Fruit fly (Drosophila melanogaster) whole organism, embryonic: ENCODE results near the gene CG7430.

Source experiments
- Atf6 ChIP-seq: fragments of 200-800 bp; sonication (Bioruptor generic); IDR thresholded peaks from 2 replicates; pipeline ENCODE4 v1.3.6; 2022; ENCODE audit warnings: missing biosample characterization, missing genetic modification characterization
- CG10209 ChIP-seq: fragments of 200-800 bp; sonication (Bioruptor generic); optimal IDR thresholded peaks from 3 replicates; lab custom pipeline; 2017; ENCODE audit warnings: missing biosample characterization, mild to moderate bottlenecking, missing genetic modification characterization, missing genetic modification reagents
- CG10267 ChIP-seq: fragments of 200-800 bp; sonication (Bioruptor generic); optimal IDR thresholded peaks from 2 replicates; lab custom pipeline; 2018; ENCODE audit warnings: missing biosample characterization, mild to moderate bottlenecking, missing genetic modification characterization, moderate library complexity
- CG10565 ChIP-seq: fragments of 200-800 bp; sonication (Bioruptor generic); optimal IDR thresholded peaks from 3 replicates; lab custom pipeline; 2016; ENCODE audit warnings: missing biosample characterization, mild to moderate bottlenecking, missing genetic modification characterization
- CG10654 ChIP-seq: fragments of 200-800 bp; sonication (Bioruptor generic); optimal IDR thresholded peaks from 2 replicates; lab custom pipeline; 2016; ENCODE audit warnings: missing biosample characterization, missing genetic modification characterization
- CG11560 ChIP-seq: fragments of 200-800 bp; sonication (Bioruptor generic); IDR thresholded peaks from 3 replicates; pipeline ENCODE4 v1.3.6; 2022; ENCODE audit warnings: missing biosample characterization, missing genetic modification characterization
- CG12219 ChIP-seq: fragments of 200-800 bp; sonication (Bioruptor generic); optimal IDR thresholded peaks from 3 replicates; lab custom pipeline; 2018; ENCODE audit warnings: missing biosample characterization, mild to moderate bottlenecking, missing genetic modification characterization
- CG14050 ChIP-seq: fragments of 200-800 bp; sonication (Bioruptor generic); IDR thresholded peaks from 3 replicates; pipeline ENCODE4 v1.3.6; 2022; ENCODE audit warnings: missing biosample characterization, missing genetic modification characterization
- CG15269 ChIP-seq: fragments of 200-800 bp; sonication (Bioruptor generic); optimal IDR thresholded peaks from 2 replicates; lab custom pipeline; 2018; ENCODE audit warnings: missing biosample characterization, mild to moderate bottlenecking, missing genetic modification characterization, moderate library complexity
- CG1602 ChIP-seq: fragments of 200-800 bp; sonication (Bioruptor generic); optimal IDR thresholded peaks from 3 replicates; lab custom pipeline; 2016; ENCODE audit warnings: missing biosample characterization, missing genetic modification characterization
- CG1603 ChIP-seq: fragments of 200-800 bp; sonication (Bioruptor generic); optimal IDR thresholded peaks from 2 replicates; lab custom pipeline; 2019; ENCODE audit warnings: missing biosample characterization, mild to moderate bottlenecking, missing genetic modification characterization, moderate library complexity
- CG16863 ChIP-seq: fragments of 200-800 bp; sonication (Bioruptor generic); optimal IDR thresholded peaks from 3 replicates; lab custom pipeline; 2016; ENCODE audit warnings: missing biosample characterization, missing genetic modification characterization
- CG17385 ChIP-seq: fragments of 200-800 bp; sonication (Bioruptor generic); optimal IDR thresholded peaks from 3 replicates; lab custom pipeline; 2018; ENCODE audit warnings: missing biosample characterization, mild to moderate bottlenecking, missing genetic modification characterization
- CG33557 ChIP-seq: fragments of 200-800 bp; sonication (Bioruptor generic); optimal IDR thresholded peaks from 2 replicates; lab custom pipeline; 2019; ENCODE audit warnings: missing biosample characterization, mild to moderate bottlenecking, missing genetic modification characterization, moderate library complexity
- CG3407 ChIP-seq: fragments of 200-800 bp; sonication (Bioruptor generic); optimal IDR thresholded peaks from 2 replicates; lab custom pipeline; 2018; ENCODE audit warnings: missing biosample characterization, mild to moderate bottlenecking, missing genetic modification characterization
- CG4424 ChIP-seq: fragments of 200-800 bp; sonication (Bioruptor generic); optimal IDR thresholded peaks from 3 replicates; lab custom pipeline; 2016; ENCODE audit warnings: missing biosample characterization, missing genetic modification characterization
- CG4707 ChIP-seq: fragments of 200-800 bp; sonication (Bioruptor generic); optimal IDR thresholded peaks from 2 replicates; lab custom pipeline; 2018; ENCODE audit warnings: missing biosample characterization, mild to moderate bottlenecking, missing genetic modification characterization, moderate library complexity
- CG8388 ChIP-seq: fragments of 200-800 bp; sonication (Bioruptor generic); optimal IDR thresholded peaks from 2 replicates; lab custom pipeline; 2019; ENCODE audit warnings: missing biosample characterization, mild to moderate bottlenecking, missing genetic modification characterization, moderate library complexity
- CG9437 ChIP-seq: fragments of 200-800 bp; sonication (Bioruptor generic); optimal IDR thresholded peaks from 2 replicates; lab custom pipeline; 2018; ENCODE audit warnings: missing biosample characterization, mild to moderate bottlenecking, missing genetic modification characterization
- CTCF ChIP-seq: fragments of 200-800 bp; sonication (Bioruptor generic); optimal IDR thresholded peaks from 2 replicates; lab custom pipeline; 2017; ENCODE audit warnings: missing biosample characterization, mild to moderate bottlenecking, missing genetic modification characterization, moderate library complexity
- Camta ChIP-seq: fragments of 200-800 bp; sonication (Bioruptor generic); optimal IDR thresholded peaks from 2 replicates; lab custom pipeline; 2016; ENCODE audit warnings: missing biosample characterization, missing genetic modification characterization
- Fer3 ChIP-seq: fragments of 200-800 bp; sonication (Bioruptor generic); optimal IDR thresholded peaks from 2 replicates; lab custom pipeline; 2018; ENCODE audit warnings: missing biosample characterization, mild to moderate bottlenecking, missing genetic modification characterization, moderate library complexity
- H2.0 ChIP-seq: fragments of 200-800 bp; sonication (Bioruptor generic); IDR thresholded peaks from 2 replicates; pipeline ENCODE4 v1.3.6; 2022; ENCODE audit warnings: missing biosample characterization, missing genetic modification characterization
- HLH3B ChIP-seq: fragments of 200-800 bp; sonication (Bioruptor generic); IDR thresholded peaks from 2 replicates; pipeline ENCODE4 v1.3.6; 2022; ENCODE audit warnings: missing biosample characterization, missing genetic modification characterization
- Hr78 ChIP-seq, 2 experiments: fragments of 200-800 bp in 1 of 2; fragments of >200 bp in 1 of 2; sonication (Bioruptor generic) in 1 of 2; optimal IDR thresholded peaks; 2 replicates each; lab custom pipeline; 2017 to 2019; ENCODE audit warnings: missing biosample characterization in 2 of 2, missing genetic modification characterization in 2 of 2, mild to moderate bottlenecking in 1 of 2, moderate library complexity in 1 of 2
- Jarid2 ChIP-seq: fragments of 200-800 bp; sonication (Bioruptor generic); optimal IDR thresholded peaks from 3 replicates; lab custom pipeline; 2017; ENCODE audit warnings: mild to moderate bottlenecking, missing biosample characterization, missing genetic modification reagents, missing genetic modification characterization
- Lim3 ChIP-seq: fragments of 200-800 bp; sonication (Bioruptor generic); IDR thresholded peaks from 2 replicates; pipeline ENCODE4 v1.3.6; 2022; ENCODE audit warnings: missing biosample characterization, missing genetic modification characterization
- Max ChIP-seq: fragments of 200-800 bp; sonication (Bioruptor generic); optimal IDR thresholded peaks from 2 replicates; lab custom pipeline; 2016; ENCODE audit warnings: missing biosample characterization, mild to moderate bottlenecking, missing genetic modification characterization
- Nf-YC ChIP-seq: fragments of 200-800 bp; optimal IDR thresholded peaks from 3 replicates; lab custom pipeline; 2019; ENCODE audit warnings: missing biosample characterization, mild to moderate bottlenecking, missing genetic modification characterization, moderate library complexity
- ac ChIP-seq: fragments of 200-800 bp; sonication (Bioruptor generic); optimal IDR thresholded peaks from 3 replicates; lab custom pipeline; 2017; ENCODE audit warnings: missing biosample characterization, mild to moderate bottlenecking, missing genetic modification characterization
- amos ChIP-seq: fragments of 200-800 bp; sonication (Bioruptor generic); IDR thresholded peaks from 2 replicates; pipeline ENCODE4 v1.3.6; 2022; ENCODE audit warnings: missing biosample characterization, missing genetic modification characterization; ENCODE audit not compliant: partially characterized antibody
- gcm ChIP-seq: fragments of 200-800 bp; sonication (Bioruptor generic); optimal IDR thresholded peaks from 2 replicates; lab custom pipeline; 2019; ENCODE audit warnings: missing biosample characterization, mild to moderate bottlenecking, missing genetic modification characterization, moderate library complexity
- grau ChIP-seq: fragments of 200-800 bp; optimal IDR thresholded peaks from 3 replicates; lab custom pipeline; 2019; ENCODE audit warnings: missing biosample characterization, mild to moderate bottlenecking, missing genetic modification characterization, moderate library complexity
- hth ChIP-seq: fragments of >200 bp; optimal IDR thresholded peaks from 2 replicates; lab custom pipeline; 2017; ENCODE audit warnings: inconsistent platforms
- insv ChIP-seq, 2 experiments: fragments of 200-800 bp; sonication (Bioruptor generic); optimal IDR thresholded peaks; 3 replicates each; lab custom pipeline; 2016 to 2018; ENCODE audit warnings: missing biosample characterization in 2 of 2, missing genetic modification characterization in 2 of 2
- klu ChIP-seq: fragments of 200-800 bp; sonication (Bioruptor generic); IDR thresholded peaks from 2 replicates; pipeline ENCODE4 v1.3.6; 2022; ENCODE audit warnings: missing biosample characterization, missing genetic modification characterization
- lbe ChIP-seq: fragments of 200-800 bp; sonication (Bioruptor generic); optimal IDR thresholded peaks from 2 replicates; lab custom pipeline; 2016; ENCODE audit warnings: missing biosample characterization, mild to moderate bottlenecking, missing genetic modification characterization
- lov ChIP-seq, 2 experiments: fragments of 200-800 bp in 1 of 2; fragments of >200 bp in 1 of 2; sonication (Bioruptor generic) in 1 of 2; IDR thresholded peaks in 1 of 2; optimal IDR thresholded peaks in 1 of 2; 2 replicates in 1 of 2; 3 replicates in 1 of 2; pipeline versions ENCODE4 v1.3.6 to Lab custom; 2017 to 2022; ENCODE audit warnings: missing biosample characterization in 1 of 2, missing genetic modification characterization in 1 of 2
- mam ChIP-seq: fragments of 200-800 bp; sonication (Bioruptor generic); optimal IDR thresholded peaks from 3 replicates; lab custom pipeline; 2016; ENCODE audit warnings: missing biosample characterization, missing genetic modification characterization
- oc ChIP-seq: fragments of 200-800 bp; sonication (Bioruptor generic); optimal IDR thresholded peaks from 2 replicates; lab custom pipeline; 2018; ENCODE audit warnings: missing biosample characterization, mild to moderate bottlenecking, missing genetic modification characterization, moderate library complexity
- pb ChIP-seq: fragments of 200-800 bp; sonication (Bioruptor generic); optimal IDR thresholded peaks from 3 replicates; lab custom pipeline; 2016; ENCODE audit warnings: missing biosample characterization, missing genetic modification characterization
- prd ChIP-seq, 3 experiments: fragments of >200 bp in 2 of 3; fragments of 200-800 bp in 1 of 3; sonication (Bioruptor generic) in 1 of 3; optimal IDR thresholded peaks in 2 of 3; IDR thresholded peaks in 1 of 3; 2 replicates in 2 of 3; 3 replicates in 1 of 3; pipeline versions ENCODE4 v1.3.6 to Lab custom; 2017 to 2022; ENCODE audit warnings: missing biosample characterization in 1 of 3, missing genetic modification characterization in 1 of 3
- psq ChIP-seq: fragments of 200-800 bp; sonication (Bioruptor generic); optimal IDR thresholded peaks from 2 replicates; lab custom pipeline; 2017; ENCODE audit warnings: missing biosample characterization, missing genetic modification characterization
- pum ChIP-seq: fragments of 200-800 bp; sonication (Bioruptor generic); optimal IDR thresholded peaks from 2 replicates; lab custom pipeline; 2016; ENCODE audit warnings: missing biosample characterization, missing genetic modification characterization
- shn ChIP-seq: fragments of 200-800 bp; sonication (Bioruptor generic); optimal IDR thresholded peaks from 3 replicates; lab custom pipeline; 2016; ENCODE audit warnings: missing biosample characterization, missing genetic modification characterization
- sisA ChIP-seq: fragments of 200-800 bp; sonication (Bioruptor generic); IDR thresholded peaks from 2 replicates; pipeline ENCODE4 v1.3.6; 2022; ENCODE audit warnings: missing biosample characterization, missing genetic modification characterization
- slp2 ChIP-seq: fragments of 200-800 bp; sonication (Bioruptor generic); optimal IDR thresholded peaks from 2 replicates; lab custom pipeline; 2016; ENCODE audit warnings: missing biosample characterization, missing genetic modification characterization
- unc-4 ChIP-seq: fragments of 200-800 bp; sonication (Bioruptor generic); IDR thresholded peaks from 2 replicates; pipeline ENCODE4 v1.3.6; 2022; ENCODE audit warnings: missing biosample characterization, missing genetic modification characterization; ENCODE audit not compliant: partially characterized antibody
- vfl ChIP-seq: fragments of 200-800 bp; sonication (Bioruptor generic); optimal IDR thresholded peaks from 2 replicates; lab custom pipeline; 2016; ENCODE audit warnings: missing biosample characterization, missing genetic modification characterization

The CG7430 gene

dm6 chr3L:17842892-17843703 is 3.6 kb upstream of the CG7430 start, which contains the start of gene CG5567 (continued):
- TF ChIP-seq CG10209 (GFP tag; lab: Kevin White, UChicago) (no peak), Max (GFP tag; lab: Kevin White, UChicago) (no peak), oc (tag; lab: Kevin White, UChicago) (no peak), grau (tag; lab: Kevin White, UChicago) (peak; percentile 28), CG8388 (no peak), slp2 (no peak), Fer3 (tag; lab: Kevin White, UChicago) (peak; percentile 30), prd (optimal IDR thresholded peaks at IDR 0.05; lab: Kevin White, UChicago) (no peak), prd (GFP tag; IDR thresholded peaks at IDR 0.05; lab: Robert Waterston, UW) (no peak), lov (optimal IDR thresholded peaks at IDR 0.05; lab: Kevin White, UChicago) (no peak), lov (GFP tag; IDR thresholded peaks at IDR 0.05; lab: Robert Waterston, UW) (no peak), CG9437 (no peak), CG4707 (no peak), insv (GFP tag; optimal IDR thresholded peaks at IDR 0.05; lab: Kevin White, UChicago) (no peak), CG11560 (tag; lab: Robert Waterston, UW) (no peak), Nf-YC (tag; lab: Kevin White, UChicago) (peak; percentile 36), lbe (no peak), CG15269 (tag; lab: Kevin White, UChicago) (peak; percentile 29), CG4424 (GFP tag; lab: Kevin White, UChicago) (no peak), CG1602 (GFP tag; lab: Kevin White, UChicago) (no peak), Lim3 (GFP tag; lab: Robert Waterston, UW) (no peak), amos (GFP tag; lab: Robert Waterston, UW) (no peak), pb (GFP tag; lab: Kevin White, UChicago) (no peak), mam (GFP tag; lab: Kevin White, UChicago) (peak; percentile 30), Jarid2 (GFP tag; lab: Kevin White, UChicago) (no peak), CG3407 (no peak), CG33557 (no peak), CG1603 (tag; lab: Kevin White, UChicago) (no peak), shn (GFP tag; lab: Kevin White, UChicago) (no peak), unc-4 (GFP tag; lab: Robert Waterston, UW) (0 out of 2 replicates have a peak, but pooled peaks have one; percentile 21), CG12219 (GFP tag; lab: Kevin White, UChicago) (no peak), klu (GFP tag; lab: Robert Waterston, UW) (no peak), H2.0 (GFP tag; lab: Robert Waterston, UW) (no peak), pum (GFP tag; lab: Kevin White, UChicago) (no peak), HLH3B (GFP tag; lab: Robert Waterston, UW) (0 out of 2 replicates have a peak, but pooled peaks have one; percentile 16), Hr78 (GFP tag; optimal IDR thresholded peaks at IDR 0.05; lab: Kevin White, UChicago) (peak in 1 of 2 experiments; percentile 88), CG14050 (GFP tag; lab: Robert Waterston, UW) (no peak), Camta (GFP tag; lab: Kevin White, UChicago) (no peak)
- TF ChIP-seq, all 482 proteins: peak for 82

- no peak for TF ChIP-seq CG10565 (GFP tag; lab: Kevin White, UChicago)
- no peak for TF ChIP-seq CG1602 (GFP tag; lab: Kevin White, UChicago)
- TF ChIP-seq hth (lab: Kevin White, UChicago): no peak
- TF ChIP-seq sisA: peak; percentile 11; the same call in 1 of the 2 replicates
- no peak for TF ChIP-seq Atf6 (GFP tag; lab: Robert Waterston, UW)
- TF ChIP-seq gcm (GFP tag; lab: Kevin White, UChicago): no peak
- no peak for TF ChIP-seq CTCF (GFP tag; lab: Kevin White, UChicago)
- no peak for TF ChIP-seq vfl (GFP tag; lab: Kevin White, UChicago)
- no peak for TF ChIP-seq CG17385 (GFP tag; lab: Kevin White, UChicago)
- no peak for TF ChIP-seq CG10267 (tag; lab: Kevin White, UChicago)
- no peak for TF ChIP-seq psq (GFP tag; lab: Kevin White, UChicago)
- peak; percentile 10 for TF ChIP-seq shn (GFP tag; lab: Kevin White, UChicago)
- TF ChIP-seq CG10654: no peak
- TF ChIP-seq ac (GFP tag; lab: Kevin White, UChicago): no peak
- no peak for TF ChIP-seq CG16863
Observed at dm6 chr3L:17846982-17847355, 253 bp downstream of the CG7430 start.
